Fruit fly (Drosophila melanogaster) whole organism, adult: ENCODE results near the gene Mlc-c.

Source experiments
- CG11617 ChIP-seq: fragments of 200-800 bp; sonication (Bioruptor generic); optimal IDR thresholded peaks from 2 replicates; lab custom pipeline; 2017; ENCODE audit warnings: mild to moderate bottlenecking, missing biosample characterization, missing genetic modification reagents, missing genetic modification characterization
- CG12768 ChIP-seq: fragments of 200-800 bp; sonication (Bioruptor generic); optimal IDR thresholded peaks from 2 replicates; lab custom pipeline; 2017; ENCODE audit warnings: missing biosample characterization, missing genetic modification characterization, mild to moderate bottlenecking, moderate library complexity, missing genetic modification reagents
- CG14711 ChIP-seq: fragments of 200-800 bp; sonication (Bioruptor generic); optimal IDR thresholded peaks from 2 replicates; lab custom pipeline; 2018; ENCODE audit warnings: missing biosample characterization, mild to moderate bottlenecking, missing genetic modification characterization, moderate library complexity
- CG1620 ChIP-seq: fragments of 200-800 bp; sonication (Bioruptor generic); optimal IDR thresholded peaks from 2 replicates; lab custom pipeline; 2016; ENCODE audit warnings: missing biosample characterization, missing genetic modification characterization
- CG33017 ChIP-seq: fragments of 200-800 bp; sonication (Bioruptor generic); optimal IDR thresholded peaks from 2 replicates; lab custom pipeline; 2018; ENCODE audit warnings: missing biosample characterization, mild to moderate bottlenecking, missing genetic modification characterization, moderate library complexity
- CG5204 ChIP-seq: fragments of 200-800 bp; sonication (Bioruptor generic); optimal IDR thresholded peaks from 2 replicates; lab custom pipeline; 2016; ENCODE audit warnings: missing biosample characterization, missing genetic modification characterization
- CG7045 ChIP-seq: fragments of 200-800 bp; sonication (Bioruptor generic); optimal IDR thresholded peaks from 2 replicates; lab custom pipeline; 2017; ENCODE audit warnings: missing biosample characterization, mild to moderate bottlenecking, missing genetic modification characterization
- CG7101 ChIP-seq: fragments of 200-800 bp; sonication (Bioruptor generic); optimal IDR thresholded peaks from 2 replicates; lab custom pipeline; 2018; ENCODE audit warnings: missing biosample characterization, mild to moderate bottlenecking, missing genetic modification characterization, moderate library complexity
- Clk ChIP-seq: fragments of 200-800 bp; sonication (Bioruptor generic); optimal IDR thresholded peaks from 2 replicates; lab custom pipeline; 2017; ENCODE audit warnings: missing biosample characterization, missing genetic modification characterization
- Crg-1 ChIP-seq: fragments of 200-800 bp; sonication (Bioruptor generic); optimal IDR thresholded peaks from 2 replicates; lab custom pipeline; 2016; ENCODE audit warnings: missing biosample characterization, missing genetic modification characterization
- Hr96 ChIP-seq: fragments of 200-800 bp; sonication (Bioruptor generic); optimal IDR thresholded peaks from 2 replicates; lab custom pipeline; 2016; ENCODE audit warnings: missing biosample characterization, missing genetic modification characterization
- Mnt ChIP-seq: fragments of 200-800 bp; sonication (Bioruptor generic); optimal IDR thresholded peaks from 2 replicates; lab custom pipeline; 2016; ENCODE audit warnings: missing biosample characterization, mild to moderate bottlenecking, missing genetic modification characterization
- bab1 ChIP-seq: fragments of 200-800 bp; sonication (Bioruptor generic); optimal IDR thresholded peaks from 3 replicates; lab custom pipeline; 2019; ENCODE audit warnings: missing biosample characterization, mild to moderate bottlenecking, missing genetic modification characterization, moderate library complexity
- cic ChIP-seq: fragments of 200-800 bp; sonication (Bioruptor generic); optimal IDR thresholded peaks from 2 replicates; lab custom pipeline; 2017; ENCODE audit warnings: missing biosample characterization, mild to moderate bottlenecking, missing genetic modification characterization, moderate library complexity
- cnc ChIP-seq, 2 experiments: fragments of >200 bp; optimal IDR thresholded peaks; 2 replicates each; lab custom pipeline; 2017
- kay ChIP-seq: fragments of 200-800 bp; sonication (Bioruptor generic); peaks from one replicate; lab custom pipeline; 2016; ENCODE audit warnings: missing biosample characterization, missing genetic modification characterization, borderline replicate concordance
- ovo ChIP-seq: fragments of 200-800 bp; sonication (Bioruptor generic); optimal IDR thresholded peaks from 2 replicates; lab custom pipeline; 2016; ENCODE audit warnings: missing biosample characterization, missing genetic modification characterization
- pad ChIP-seq: fragments of 200-800 bp; sonication (Bioruptor generic); optimal IDR thresholded peaks from 3 replicates; lab custom pipeline; 2017; ENCODE audit warnings: missing biosample characterization, missing genetic modification characterization, mild to moderate bottlenecking, moderate library complexity, missing genetic modification reagents
- tj ChIP-seq: fragments of 200-800 bp; sonication (Bioruptor generic); optimal IDR thresholded peaks from 3 replicates; lab custom pipeline; 2017; ENCODE audit warnings: missing biosample characterization, mild to moderate bottlenecking, missing genetic modification characterization, moderate library complexity
- toe ChIP-seq: fragments of 200-800 bp; sonication (Bioruptor generic); optimal IDR thresholded peaks from 2 replicates; lab custom pipeline; 2016; ENCODE audit warnings: missing biosample characterization, missing genetic modification characterization

The Mlc-c gene

dm6 chrX:5662761-5663160 is 40.4 kb upstream of the Mlc-c start, which contains the start of gene OtopLc:
OtopLc (minus strand) TSS chrX:5662861.
- no peak for TF ChIP-seq tj (GFP tag; lab: Kevin White, UChicago)
- TF ChIP-seq kay: no peak
- TF ChIP-seq toe (GFP tag; lab: Kevin White, UChicago): no peak
- no peak for TF ChIP-seq pad (GFP tag; lab: Kevin White, UChicago)
- no peak for TF ChIP-seq bab1
- TF ChIP-seq ovo (GFP tag; lab: Kevin White, UChicago): no peak
- TF ChIP-seq CG33017 (tag; lab: Kevin White, UChicago): no peak
- TF ChIP-seq CG12768 (GFP tag; lab: Kevin White, UChicago): no peak
- TF ChIP-seq cic: no peak
- no peak for TF ChIP-seq CG7101 (tag; lab: Kevin White, UChicago)
- no peak for TF ChIP-seq Clk (GFP tag; lab: Kevin White, UChicago)
- no peak for TF ChIP-seq CG5204 (GFP tag; lab: Kevin White, UChicago)
- no peak for TF ChIP-seq CG14711 (tag; lab: Kevin White, UChicago)
- TF ChIP-seq cnc (optimal IDR thresholded peaks at IDR 0.05; lab: Kevin White, UChicago): no peak
- TF ChIP-seq CG11617 (GFP tag; lab: Kevin White, UChicago): no peak

dm6 chrX:5661971-5662370 is 39.6 kb upstream of the Mlc-c start:
- no peak for TF ChIP-seq Mnt (GFP tag; lab: Kevin White, UChicago)
- TF ChIP-seq pad (GFP tag; lab: Kevin White, UChicago): peak; percentile 53

dm6 chrX:5649998-5650397 is 27.7 kb upstream of the Mlc-c start:
- TF ChIP-seq cnc (optimal IDR thresholded peaks at IDR 0.05; lab: Kevin White, UChicago): no peak
- TF ChIP-seq pad (GFP tag; lab: Kevin White, UChicago): peak; percentile 96

dm6 chrX:5649387-5649786 is 27.0 kb upstream of the Mlc-c start:
- TF ChIP-seq CG14711 (tag; lab: Kevin White, UChicago): no peak
- no peak for TF ChIP-seq Crg-1 (GFP tag; lab: Kevin White, UChicago)
- TF ChIP-seq CG7045: no peak
- TF ChIP-seq Clk (GFP tag; lab: Kevin White, UChicago): no peak
- no peak for TF ChIP-seq CG12768 (GFP tag; lab: Kevin White, UChicago)
- no peak for TF ChIP-seq tj (GFP tag; lab: Kevin White, UChicago)
- TF ChIP-seq CG7101 (tag; lab: Kevin White, UChicago): no peak
- TF ChIP-seq kay: no peak
- TF ChIP-seq Mnt (GFP tag; lab: Kevin White, UChicago): no peak
- TF ChIP-seq toe (GFP tag; lab: Kevin White, UChicago): no peak

- TF ChIP-seq CG7045 (peak; percentile 53), CG14711 (tag; lab: Kevin White, UChicago) (no peak), Crg-1 (GFP tag; lab: Kevin White, UChicago) (no peak), toe (GFP tag; lab: Kevin White, UChicago) (peak; percentile 23), CG12768 (GFP tag; lab: Kevin White, UChicago) (peak; percentile 51), CG7101 (tag; lab: Kevin White, UChicago) (peak; percentile 20), cic (no peak), kay (no peak), cnc (optimal IDR thresholded peaks at IDR 0.05; lab: Kevin White, UChicago) (no peak), CG5204 (GFP tag; lab: Kevin White, UChicago) (peak; percentile 45), CG11617 (GFP tag; lab: Kevin White, UChicago) (peak; percentile 5), Hr96 (GFP tag; lab: Kevin White, UChicago) (no peak), tj (GFP tag; lab: Kevin White, UChicago) (no peak), CG33017 (tag; lab: Kevin White, UChicago) (peak; percentile 51), bab1 (peak; percentile 15)
Measured at dm6 chrX:5648437-5648959, 26.2 kb upstream of the Mlc-c start, which contains the start of gene OtopLa. OtopLa (minus strand) TSS chrX:5648487.

dm6 chrX:5646228-5646627 is 23.9 kb upstream of the Mlc-c start:
- TF ChIP-seq kay (no peak), ovo (GFP tag; lab: Kevin White, UChicago) (no peak), CG1620 (no peak), CG11617 (GFP tag; lab: Kevin White, UChicago) (no peak), CG5204 (GFP tag; lab: Kevin White, UChicago) (no peak), CG14711 (tag; lab: Kevin White, UChicago) (no peak), CG12768 (GFP tag; lab: Kevin White, UChicago) (no peak), CG33017 (tag; lab: Kevin White, UChicago) (no peak), CG7101 (tag; lab: Kevin White, UChicago) (no peak), Hr96 (GFP tag; lab: Kevin White, UChicago) (no peak), tj (GFP tag; lab: Kevin White, UChicago) (no peak), Clk (GFP tag; lab: Kevin White, UChicago) (no peak), cic (no peak), pad (GFP tag; lab: Kevin White, UChicago) (no peak), Mnt (GFP tag; lab: Kevin White, UChicago) (no peak), CG7045 (no peak)

dm6 chrX:5639083-5639482 is 16.7 kb upstream of the Mlc-c start:
- TF ChIP-seq CG7045 (no peak), CG1620 (no peak), cic (no peak), toe (GFP tag; lab: Kevin White, UChicago) (no peak), CG7101 (tag; lab: Kevin White, UChicago) (no peak), pad (GFP tag; lab: Kevin White, UChicago) (no peak), Clk (GFP tag; lab: Kevin White, UChicago) (no peak), Mnt (GFP tag; lab: Kevin White, UChicago) (no peak)
